Worm (Caenorhabditis elegans): ENCODE data around the gene lys-7.

The lys-7 gene

ce11 chrV:3502038-3502437 lies 19.6 kb upstream of the lys-7 start, which contains the start of the genes C07G3.8 and C07G3.10:
Gene C07G3.8, minus strand, starts transcription at chrV:3502138.
Gene C07G3.10, plus strand, starts transcription at chrV:3502307.
- no peak for TF ChIP-seq nhr-6 (tag; optimal IDR thresholded peaks at IDR 0.05)
- TF ChIP-seq pqm-1 (tag; optimal IDR thresholded peaks at IDR 0.05), result no peak
- no peak for TF ChIP-seq R02D3.7 (tag; optimal IDR thresholded peaks at IDR 0.05)
- no peak for TF ChIP-seq mdt-29 (GFP tag; IDR thresholded peaks at IDR 0.05)
- no peak for TF ChIP-seq cey-2 (tag; optimal IDR thresholded peaks at IDR 0.05; ENCODE audit: borderline replicate concordance, insufficient read depth)
- TF ChIP-seq T20F7.1 (GFP tag; optimal IDR thresholded peaks at IDR 0.05), result no peak
- no peak for TF ChIP-seq pha-4 (GFP tag; IDR thresholded peaks at IDR 0.05)
- TF ChIP-seq pha-4 (tag; optimal IDR thresholded peaks at IDR 0.05), result no peak
- TF ChIP-seq php-3 (GFP tag; IDR thresholded peaks at IDR 0.05), result no peak
- TF ChIP-seq madf-5 (GFP tag; IDR thresholded peaks at IDR 0.05), result no peak
- no peak for TF ChIP-seq hlh-11 (tag; optimal IDR thresholded peaks at IDR 0.05)
- TF ChIP-seq nhr-11 (tag; optimal IDR thresholded peaks at IDR 0.05), result no peak
- no peak for TF ChIP-seq unc-39 (tag; optimal IDR thresholded peaks at IDR 0.05)
- TF ChIP-seq daf-19 (GFP tag; conservative IDR thresholded peaks at IDR 0.05), result no peak
- TF ChIP-seq lir-3 (tag; optimal IDR thresholded peaks at IDR 0.05), result no peak
- no peak for TF ChIP-seq Y5F2A.4 (GFP tag; optimal IDR thresholded peaks at IDR 0.05)
- no peak for TF ChIP-seq saeg-2 (GFP tag; IDR thresholded peaks at IDR 0.05)

- TF ChIP-seq egl-27 (tag; optimal IDR thresholded peaks at IDR 0.05) (no peak), nhr-76 (tag; optimal IDR thresholded peaks at IDR 0.05) (no peak), lin-39 (tag; optimal IDR thresholded peaks at IDR 0.05) (no peak), ceh-20 (GFP tag; IDR thresholded peaks at IDR 0.05) (no peak)
Measured at ce11 chrV:3496880-3497279, 14.5 kb upstream of the lys-7 start, which contains the start of gene C07G3.15. Gene C07G3.15, minus strand, starts transcription at chrV:3496980.

- TF ChIP-seq nhr-48 (tag; optimal IDR thresholded peaks at IDR 0.05) (no peak), spr-3 (GFP tag; optimal IDR thresholded peaks at IDR 0.05) (no peak), ceh-28 (tag; optimal IDR thresholded peaks at IDR 0.05) (no peak), nhr-11 (tag; optimal IDR thresholded peaks at IDR 0.05) (no peak), unc-62 (GFP tag; optimal IDR thresholded peaks at IDR 0.05 in 1 of 2) (peak in 1 of 2 experiments; percentile 44), unc-62 (tag; optimal IDR thresholded peaks at IDR 0.05) (no peak), hlh-30 (tag; optimal IDR thresholded peaks at IDR 0.05; ENCODE audit: insufficient read depth) (no peak), nhr-28 (tag; optimal IDR thresholded peaks at IDR 0.05) (no peak)
Measured at ce11 chrV:3490435-3490834, 8.0 kb upstream of the lys-7 start, which contains the start of gene srbc-36. Gene srbc-36, minus strand, starts transcription at chrV:3490535.

- TF ChIP-seq daf-8 (GFP tag; IDR thresholded peaks at IDR 0.05) (no peak), zip-11 (GFP tag; IDR thresholded peaks at IDR 0.05) (no peak), lin-29 (GFP tag; IDR thresholded peaks at IDR 0.05) (no peak), nhr-10 (tag; optimal IDR thresholded peaks at IDR 0.05) (no peak), jun-1 (tag; optimal IDR thresholded peaks at IDR 0.05) (no peak), sdz-12 (GFP tag; optimal IDR thresholded peaks at IDR 0.05) (no peak), mdt-29 (GFP tag; IDR thresholded peaks at IDR 0.05) (no peak), ceh-44 (GFP tag; IDR thresholded peaks at IDR 0.05) (no peak), egl-43 (GFP tag; IDR thresholded peaks at IDR 0.05) (no peak), lin-39 (tag; optimal IDR thresholded peaks at IDR 0.05) (no peak), T20F7.1 (GFP tag; optimal IDR thresholded peaks at IDR 0.05) (no peak), zag-1 (tag; optimal IDR thresholded peaks at IDR 0.05) (no peak), dmd-6 (GFP tag; IDR thresholded peaks at IDR 0.05) (no peak)
Measured at ce11 chrV:3486857-3487256, 4.5 kb upstream of the lys-7 start, which contains the start of gene srbc-32. Gene srbc-32, minus strand, starts transcription at chrV:3486957.
